In the genomic region with DNA sequence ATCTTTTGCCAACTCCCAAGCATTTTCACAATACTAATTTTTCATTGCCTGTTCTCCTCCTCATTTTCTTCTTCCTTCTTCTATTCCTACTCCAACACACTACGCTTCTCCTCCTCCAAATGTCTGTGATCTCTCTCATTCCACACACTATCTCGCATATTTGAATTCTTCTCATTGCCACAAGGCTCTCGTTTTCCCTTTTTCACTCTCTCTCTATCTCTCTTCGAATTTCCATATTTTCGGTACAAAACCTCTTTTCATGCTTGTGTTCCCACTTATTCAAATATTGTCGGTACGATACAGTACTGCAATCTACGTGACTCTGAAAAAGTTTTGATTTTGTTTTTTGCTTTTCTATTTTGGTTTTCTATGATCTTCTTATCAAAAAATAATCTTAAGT, we compare ENCODE assay signal across 1 worm cellular context.
TF ChIP-seq lines count a peak whose summit lies in the region.

No protein-coding gene starts in this region.

TF ChIP-seq in whole organism, L1 larva, 84 proteins besides CTCF, POLR2A, EP300 and RAD21 (continued from another document):
- TF ChIP-seq nhr-237 (tag; optimal IDR thresholded peaks at IDR 0.05; lab: Kevin White, UChicago) (no peak), lin-14 (GFP tag; optimal IDR thresholded peaks at IDR 0.05; lab: Kevin White, UChicago) (peak; percentile 62), ets-5 (GFP tag; IDR thresholded peaks at IDR 0.05; lab: Robert Waterston, UW) (no peak), blmp-1 (tag; optimal IDR thresholded peaks at IDR 0.05; lab: Kevin White, UChicago) (peak; percentile 84), mep-1 (tag; optimal IDR thresholded peaks at IDR 0.05; lab: Kevin White, UChicago) (peak; percentile 35), jun-1 (tag; optimal IDR thresholded peaks at IDR 0.05; lab: Kevin White, UChicago) (no peak), mef-2 (tag; optimal IDR thresholded peaks at IDR 0.05; lab: Kevin White, UChicago) (no peak), nhr-47 (tag; optimal IDR thresholded peaks at IDR 0.05; lab: Kevin White, UChicago) (no peak), egl-13 (tag; optimal IDR thresholded peaks at IDR 0.05; lab: Kevin White, UChicago) (no peak), lsy-2 (tag; optimal IDR thresholded peaks at IDR 0.05; lab: Kevin White, UChicago) (peak; percentile 17 to 19), dpl-1 (GFP tag; optimal IDR thresholded peaks at IDR 0.05; lab: Kevin White, UChicago) (peak in 1 of 3 experiments; percentile 9), pag-3 (tag; optimal IDR thresholded peaks at IDR 0.05; lab: Kevin White, UChicago; ENCODE audit: borderline replicate concordance, insufficient read depth) (no peak), lin-13 (GFP tag; optimal IDR thresholded peaks at IDR 0.05; lab: Kevin White, UChicago) (no peak), nhr-77 (tag; optimal IDR thresholded peaks at IDR 0.05; lab: Kevin White, UChicago) (no peak), ztf-11 (tag; optimal IDR thresholded peaks at IDR 0.05; lab: Kevin White, UChicago) (no peak), xbp-1 (tag; optimal IDR thresholded peaks at IDR 0.05; lab: Kevin White, UChicago) (no peak), unc-98 (GFP tag; IDR thresholded peaks at IDR 0.05; lab: Robert Waterston, UW) (no peak), nhr-11 (tag; optimal IDR thresholded peaks at IDR 0.05; lab: Kevin White, UChicago) (no peak), ceh-90 (tag; optimal IDR thresholded peaks at IDR 0.05; lab: Kevin White, UChicago) (no peak), efl-3 (GFP tag; optimal IDR thresholded peaks at IDR 0.05; lab: Kevin White, UChicago) (no peak), dsc-1 (tag; optimal IDR thresholded peaks at IDR 0.05; lab: Kevin White, UChicago) (no peak), tlp-1 (tag; optimal IDR thresholded peaks at IDR 0.05; lab: Kevin White, UChicago) (no peak), aly-2 (tag; optimal IDR thresholded peaks at IDR 0.05; lab: Kevin White, UChicago) (no peak), lin-15B (tag; optimal IDR thresholded peaks at IDR 0.05; lab: Kevin White, UChicago) (no peak), alr-1 (tag; optimal IDR thresholded peaks at IDR 0.05; lab: Kevin White, UChicago; ENCODE audit: borderline replicate concordance) (no peak), nhr-85 (tag; lab: Kevin White, UChicago) (peak; percentile 43), lin-35 (GFP tag; optimal IDR thresholded peaks at IDR 0.05; lab: Kevin White, UChicago) (peak in 1 of 2 experiments; percentile 11)
